Worm (Caenorhabditis elegans) whole organism, L1 larva: ENCODE measurements around the gene gst-7.
A peak's percentile ranks its signal among the peaks of the same experiment; 100 is the strongest.

Source experiments
- C34B4.2 ChIP-seq: sonication (generic microtip); optimal IDR thresholded peaks from 2 replicates; lab custom pipeline; 2017; ENCODE audit warnings: mild to moderate bottlenecking, missing genetic modification characterization, missing compliant biosample characterization
- F16B12.6 ChIP-seq: fragments of 150-350 bp; optimal IDR thresholded peaks from 2 replicates; lab custom pipeline; 2014; ENCODE audit warnings: missing biosample characterization, missing genetic modification characterization
- aly-2 ChIP-seq: fragments of 150-350 bp; optimal IDR thresholded peaks from 2 replicates; lab custom pipeline; 2014; ENCODE audit warnings: missing biosample characterization, missing genetic modification characterization
- ama-1 ChIP-seq: fragments of 150-350 bp; optimal IDR thresholded peaks from 2 replicates; lab custom pipeline; 2014
- blmp-1 ChIP-seq: fragments of 150-350 bp; optimal IDR thresholded peaks from 2 replicates; lab custom pipeline; 2014; ENCODE audit warnings: missing biosample characterization, missing genetic modification characterization
- ceh-8 ChIP-seq: fragments of 200-800 bp; sonication (Bioruptor generic); optimal IDR thresholded peaks from 2 replicates; lab custom pipeline; 2018; ENCODE audit warnings: mild to moderate bottlenecking, missing genetic modification characterization, moderate library complexity, missing compliant biosample characterization
- ceh-82 ChIP-seq, 3 experiments: fragments of 150-350 bp in 1 of 3; sonication (generic microtip) in 2 of 3; optimal IDR thresholded peaks; 2 replicates each; lab custom pipeline; 2014 to 2017; ENCODE audit warnings: missing biosample characterization in 3 of 3, missing genetic modification characterization in 3 of 3
- ceh-90 ChIP-seq: sonication (generic microtip); optimal IDR thresholded peaks from 2 replicates; lab custom pipeline; 2016; ENCODE audit warnings: missing genetic modification characterization, missing compliant biosample characterization
- dpl-1 ChIP-seq, 3 experiments: fragments of 150-350 bp in 2 of 3; sonication (generic microtip) in 1 of 3; optimal IDR thresholded peaks; 2 replicates each; lab custom pipeline; 2014 to 2017; ENCODE audit warnings: missing biosample characterization in 3 of 3, missing genetic modification characterization in 3 of 3, missing genetic modification reagents in 3 of 3
- efl-1 ChIP-seq, 4 experiments: fragments of 150-350 bp; optimal IDR thresholded peaks in 3 of 4; peaks in 1 of 4; 1 replicate in 1 of 4; 2 replicates in 3 of 4; lab custom pipeline; 2014; ENCODE audit warnings: missing biosample characterization in 2 of 4, missing genetic modification characterization in 2 of 4, missing genetic modification reagents in 2 of 4
- ets-5 ChIP-seq: fragments of 200-800 bp; sonication (Bioruptor generic); IDR thresholded peaks from 2 replicates; pipeline ENCODE4 v1.3.6; 2022; ENCODE audit warnings: missing genetic modification characterization, missing compliant biosample characterization
- fkh-4 ChIP-seq: sonication (generic microtip); optimal IDR thresholded peaks from 2 replicates; lab custom pipeline; 2016; ENCODE audit warnings: missing compliant biosample characterization, missing genetic modification characterization, borderline replicate concordance
- fkh-8 ChIP-seq: sonication (generic microtip); optimal IDR thresholded peaks from 2 replicates; lab custom pipeline; 2016; ENCODE audit warnings: mild to moderate bottlenecking, missing genetic modification characterization, missing compliant biosample characterization
- irx-1 ChIP-seq: sonication (generic microtip); optimal IDR thresholded peaks from 2 replicates; lab custom pipeline; 2016; ENCODE audit warnings: missing genetic modification characterization, missing compliant biosample characterization
- isw-1 ChIP-seq: fragments of 200-800 bp; sonication (Bioruptor generic); IDR thresholded peaks from 2 replicates; pipeline ENCODE4 v1.3.6; 2022; ENCODE audit warnings: missing genetic modification characterization, missing compliant biosample characterization
- jun-1 ChIP-seq: fragments of 150-350 bp; optimal IDR thresholded peaks from 2 replicates; lab custom pipeline; 2014; ENCODE audit warnings: missing biosample characterization, missing genetic modification reagents, missing genetic modification characterization
- lin-13 ChIP-seq: fragments of 150-350 bp; optimal IDR thresholded peaks from 2 replicates; lab custom pipeline; 2014; ENCODE audit warnings: missing biosample characterization, missing genetic modification reagents, missing genetic modification characterization
- lin-35 ChIP-seq, 2 experiments: fragments of 150-350 bp; optimal IDR thresholded peaks; 2 replicates each; lab custom pipeline; 2014; ENCODE audit warnings: missing biosample characterization in 2 of 2, missing genetic modification characterization in 2 of 2, missing genetic modification reagents in 2 of 2
- lsy-2 ChIP-seq, 2 experiments: fragments of 150-350 bp; optimal IDR thresholded peaks; 2 replicates each; lab custom pipeline; 2014; ENCODE audit warnings: missing biosample characterization in 2 of 2, missing genetic modification characterization in 2 of 2
- mab-9 ChIP-seq: fragments of 200-800 bp; sonication (Bioruptor generic); IDR thresholded peaks from 2 replicates; pipeline ENCODE4 v1.3.6; 2022; ENCODE audit warnings: missing genetic modification reagents, missing genetic modification characterization, missing compliant biosample characterization
- mdl-1 ChIP-seq, 2 experiments: fragments of 150-350 bp; optimal IDR thresholded peaks; 2 replicates each; lab custom pipeline; 2014 to 2017; ENCODE audit warnings: missing biosample characterization in 2 of 2, missing genetic modification characterization in 2 of 2, inconsistent platforms in 1 of 2
- mep-1 ChIP-seq: fragments of 150-350 bp; optimal IDR thresholded peaks from 2 replicates; lab custom pipeline; 2014; ENCODE audit warnings: missing biosample characterization, missing genetic modification characterization
- nhr-19 ChIP-seq: fragments of 200-800 bp; sonication (Bioruptor generic); conservative IDR thresholded peaks from 2 replicates; pipeline ENCODE4 v1.3.6; 2022; ENCODE audit warnings: missing genetic modification characterization, missing compliant biosample characterization
- nhr-28 ChIP-seq: fragments of 150-350 bp; optimal IDR thresholded peaks from 2 replicates; lab custom pipeline; 2014; ENCODE audit warnings: missing biosample characterization, missing genetic modification characterization
- nhr-47 ChIP-seq: sonication (generic microtip); optimal IDR thresholded peaks from 2 replicates; lab custom pipeline; 2016; ENCODE audit warnings: mild to moderate bottlenecking, missing genetic modification characterization, moderate library complexity, missing compliant biosample characterization
- nhr-77 ChIP-seq: fragments of 150-350 bp; optimal IDR thresholded peaks from 2 replicates; lab custom pipeline; 2014; ENCODE audit warnings: missing biosample characterization, missing genetic modification characterization
- tbx-2 ChIP-seq: sonication (generic microtip); optimal IDR thresholded peaks from 2 replicates; lab custom pipeline; 2016; ENCODE audit warnings: missing genetic modification characterization, missing compliant biosample characterization
- tlp-1 ChIP-seq: fragments of 150-350 bp; optimal IDR thresholded peaks from 2 replicates; lab custom pipeline; 2014; ENCODE audit warnings: missing biosample characterization, missing genetic modification characterization
- unc-86 ChIP-seq: sonication (generic microtip); optimal IDR thresholded peaks from 2 replicates; lab custom pipeline; 2016; ENCODE audit warnings: missing genetic modification characterization, missing compliant biosample characterization
- unc-98 ChIP-seq: fragments of 200-800 bp; sonication (Bioruptor generic); IDR thresholded peaks from 2 replicates; pipeline ENCODE4 v1.3.6; 2022; ENCODE audit warnings: missing genetic modification characterization, missing compliant biosample characterization
- zag-1 ChIP-seq: fragments of 150-350 bp; optimal IDR thresholded peaks from 2 replicates; lab custom pipeline; 2014; ENCODE audit warnings: missing biosample characterization, missing genetic modification characterization
- zip-4 ChIP-seq: fragments of 200-800 bp; sonication (Bioruptor generic); optimal IDR thresholded peaks from 2 replicates; lab custom pipeline; 2018; ENCODE audit warnings: mild to moderate bottlenecking, missing genetic modification characterization, moderate library complexity, missing compliant biosample characterization
- ztf-4 ChIP-seq: fragments of 150-350 bp; optimal IDR thresholded peaks from 2 replicates; lab custom pipeline; 2014; ENCODE audit warnings: missing biosample characterization, missing genetic modification characterization

The gst-7 gene

ce11 chrII:4863357-4863756 is 18.5 kb upstream of the gst-7 start, which contains the start of the genes mpst-4 and F11G11.14:
Gene mpst-4 (minus strand): TSS chrII:4863457.
Gene F11G11.14 (plus strand): TSS chrII:4863681.
- TF ChIP-seq aly-2 (tag; lab: Kevin White, UChicago) = no peak
- TF ChIP-seq blmp-1 (tag; lab: Kevin White, UChicago) = no peak
- TF ChIP-seq irx-1 = no peak
- TF ChIP-seq ceh-8 (GFP tag; lab: Kevin White, UChicago) = no peak
- TF ChIP-seq C34B4.2 = no peak
- no peak for TF ChIP-seq ceh-90 (tag; lab: Kevin White, UChicago)
- TF ChIP-seq dpl-1 (GFP tag; optimal IDR thresholded peaks at IDR 0.05; lab: Kevin White, UChicago) = no peak
- no peak for TF ChIP-seq unc-98 (GFP tag; lab: Robert Waterston, UW)
- no peak for TF ChIP-seq mdl-1 (tag; optimal IDR thresholded peaks at IDR 0.05; lab: Kevin White, UChicago)
- TF ChIP-seq mab-9 (GFP tag; lab: Robert Waterston, UW) = no peak

DNA sequence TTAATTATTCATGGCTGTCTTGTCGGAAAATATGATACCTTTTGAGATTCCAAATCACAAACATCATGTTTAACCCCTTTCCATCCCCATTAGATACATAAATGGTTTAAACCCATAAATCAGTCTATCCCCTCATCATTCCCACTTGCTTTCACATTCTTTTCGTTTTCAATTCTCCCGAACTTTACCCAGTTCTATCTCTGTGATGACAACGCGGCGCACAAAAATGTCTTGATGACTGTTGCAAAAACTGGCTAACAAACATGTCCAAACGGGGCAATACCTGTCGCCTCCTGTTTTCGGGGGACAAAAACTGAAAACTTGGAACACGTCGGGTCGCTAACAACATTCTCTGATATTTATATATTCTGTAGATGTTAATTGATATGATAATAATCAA is 15.8 kb upstream of the gst-7 start:
- TF ChIP-seq lin-13 (GFP tag; lab: Kevin White, UChicago) (no peak), ceh-8 (GFP tag; lab: Kevin White, UChicago) (no peak), F16B12.6 (no peak), mdl-1 (tag; optimal IDR thresholded peaks at IDR 0.05; lab: Kevin White, UChicago) (no peak), ztf-4 (tag; lab: Kevin White, UChicago) (peak; percentile 59), ama-1 (lab: Kevin White, UChicago) (peak; percentile 63), fkh-8 (tag; lab: Kevin White, UChicago) (no peak), blmp-1 (tag; lab: Kevin White, UChicago) (peak; percentile 93), jun-1 (tag; lab: Kevin White, UChicago) (peak; percentile 40)

DNA sequence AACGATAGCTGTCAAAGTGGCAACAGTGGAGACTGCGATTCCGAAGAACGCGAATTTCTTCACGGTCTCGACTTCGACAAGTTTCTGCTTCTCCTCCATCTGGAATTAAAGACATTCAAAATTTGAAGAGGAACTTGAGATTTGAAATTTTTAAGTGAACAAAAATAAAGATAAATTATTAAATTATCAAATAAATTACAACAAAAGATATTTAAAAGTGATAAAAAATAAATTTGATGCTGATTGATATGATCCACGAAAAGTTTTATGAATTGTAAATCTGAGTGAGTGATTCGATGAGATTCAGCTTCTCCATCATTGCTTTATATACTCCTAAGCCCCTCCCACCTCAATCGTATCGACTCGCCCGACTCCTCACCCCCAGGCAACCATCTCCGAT is 14.4 kb upstream of the gst-7 start, which contains the start of gene col-17:
TSS of gene col-17 (minus strand) at position 101 of the 400 bp plus-strand sequence.
- TF ChIP-seq irx-1 = no peak
- no peak for TF ChIP-seq efl-1 (optimal IDR thresholded peaks at IDR 0.05; lab: Kevin White, UChicago)
- TF ChIP-seq efl-1 (GFP tag; optimal IDR thresholded peaks at IDR 0.05 in 1 of 2; lab: Kevin White, UChicago) = peak in 1 of 2 experiments; percentile 21
- TF ChIP-seq, all 84 proteins: peak for 1

- TF ChIP-seq zip-4 (GFP tag; lab: Kevin White, UChicago) (no peak), ama-1 (lab: Kevin White, UChicago) (no peak), unc-86 (no peak), ceh-8 (GFP tag; lab: Kevin White, UChicago) (peak; percentile 15)
- TF ChIP-seq, all 84 proteins: peak for 1
Observed at ce11 chrII:4869793-4870343, 12.0 kb upstream of the gst-7 start.

DNA sequence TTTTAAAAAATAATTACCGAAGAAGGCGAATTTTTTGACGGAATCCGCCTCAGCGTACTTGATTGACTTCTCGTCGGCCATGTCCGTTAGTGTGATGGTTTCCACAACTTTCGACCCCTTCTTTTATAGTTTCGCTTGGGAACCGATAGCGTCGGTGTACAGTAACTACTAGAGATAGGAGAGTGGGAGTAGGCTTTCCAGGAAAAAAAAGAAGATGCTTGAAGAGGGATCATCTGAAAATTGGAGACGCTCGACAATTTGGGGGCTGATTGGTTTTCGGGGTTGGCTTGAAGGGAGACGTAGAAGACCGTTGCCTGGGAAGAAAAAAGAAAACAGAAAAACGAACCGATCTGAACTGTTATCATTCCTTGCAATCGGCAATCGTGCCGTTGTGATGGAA is 11.2 kb upstream of the gst-7 start, which contains the start of gene col-20:
TSS of gene col-20 (minus strand) at position 101 of the 400 bp plus-strand sequence.
- TF ChIP-seq efl-1 (optimal IDR thresholded peaks at IDR 0.05; lab: Kevin White, UChicago) (no peak), efl-1 (GFP tag; optimal IDR thresholded peaks at IDR 0.05 in 1 of 2; lab: Kevin White, UChicago) (peak in 1 of 2 experiments; percentile 65), isw-1 (no peak)

DNA sequence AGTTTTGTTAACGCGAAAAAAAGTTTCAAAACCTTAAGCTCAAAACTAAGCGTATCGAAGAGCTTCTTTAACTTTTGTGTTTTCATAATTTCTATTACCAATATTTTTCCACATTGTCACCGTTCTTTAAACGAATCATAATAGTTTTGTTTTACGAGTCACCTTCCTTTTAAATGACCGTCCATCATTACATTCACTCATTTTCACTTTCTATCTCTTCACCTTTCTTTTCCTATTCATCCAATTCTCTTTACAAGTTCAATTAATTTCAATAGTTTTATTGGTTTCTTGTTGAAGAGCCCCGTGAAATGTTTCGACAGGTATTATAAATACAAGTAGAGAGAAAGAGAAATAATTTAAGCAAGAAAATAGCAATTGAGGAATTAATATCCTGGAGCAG is 10.0 kb upstream of the gst-7 start:
- TF ChIP-seq tlp-1 = no peak
- peak; percentile 67 for TF ChIP-seq blmp-1 (tag; lab: Kevin White, UChicago)
- TF ChIP-seq fkh-4 (tag; lab: Kevin White, UChicago) = no peak
- TF ChIP-seq mab-9 (GFP tag; lab: Robert Waterston, UW) = no peak
- TF ChIP-seq lin-13 (GFP tag; lab: Kevin White, UChicago) = no peak
- TF ChIP-seq mep-1 = no peak
- TF ChIP-seq ceh-82 (tag; optimal IDR thresholded peaks at IDR 0.05; lab: Kevin White, UChicago) = no peak
- no peak for TF ChIP-seq ets-5
- TF ChIP-seq zag-1 = no peak

- TF ChIP-seq nhr-28 (tag; lab: Kevin White, UChicago) = no peak
- no peak for TF ChIP-seq ceh-82 (tag; optimal IDR thresholded peaks at IDR 0.05; lab: Kevin White, UChicago)
- TF ChIP-seq nhr-19 (GFP tag; lab: Robert Waterston, UW) = no peak
- no peak for TF ChIP-seq nhr-47 (tag; lab: Kevin White, UChicago)
- no peak for TF ChIP-seq lsy-2 (tag; optimal IDR thresholded peaks at IDR 0.05; lab: Kevin White, UChicago)
- no peak for TF ChIP-seq nhr-77 (tag; lab: Kevin White, UChicago)
- no peak for TF ChIP-seq tbx-2 (tag; lab: Kevin White, UChicago)
- TF ChIP-seq lin-35 (GFP tag; optimal IDR thresholded peaks at IDR 0.05; lab: Kevin White, UChicago) = no peak
- TF ChIP-seq dpl-1 (GFP tag; optimal IDR thresholded peaks at IDR 0.05; lab: Kevin White, UChicago) = no peak
Observed at ce11 chrII:4873029-4873428, 8.8 kb upstream of the gst-7 start, which contains the start of gene col-73. Gene col-73 (minus strand): TSS chrII:4873129.
